Fruit fly (Drosophila melanogaster): Measurements from ENCODE around the gene disco-r.
A peak's percentile ranks its signal among the peaks of the same experiment; 100 is the strongest.

The disco-r gene

DNA sequence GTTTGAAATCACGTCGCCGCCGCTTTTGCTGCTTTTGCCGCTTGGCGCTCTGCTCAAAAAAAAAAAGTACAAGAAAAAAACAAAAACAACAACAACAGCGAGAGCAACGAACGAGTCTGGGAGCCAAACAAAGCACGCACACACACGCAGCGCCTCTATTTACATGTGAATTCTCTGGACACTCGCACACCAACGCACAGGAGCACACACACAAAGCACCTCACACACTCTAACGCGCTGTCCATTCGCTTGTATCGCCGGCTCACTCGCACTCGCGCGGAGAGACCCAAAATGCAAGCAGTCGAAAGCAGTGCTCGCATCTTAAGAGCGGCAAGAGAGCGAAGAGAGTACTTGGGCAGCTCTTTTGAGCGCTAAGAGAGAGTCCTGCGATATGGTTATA is at the start of gene disco-r:
TSS of gene disco-r (minus strand) at position 4 of the 400 bp plus-strand sequence.
- no peak for TF ChIP-seq CG33017 (tag; optimal IDR thresholded peaks at IDR 0.05)
- TF ChIP-seq pad (GFP tag; optimal IDR thresholded peaks at IDR 0.05) = peak; percentile 17

DNA sequence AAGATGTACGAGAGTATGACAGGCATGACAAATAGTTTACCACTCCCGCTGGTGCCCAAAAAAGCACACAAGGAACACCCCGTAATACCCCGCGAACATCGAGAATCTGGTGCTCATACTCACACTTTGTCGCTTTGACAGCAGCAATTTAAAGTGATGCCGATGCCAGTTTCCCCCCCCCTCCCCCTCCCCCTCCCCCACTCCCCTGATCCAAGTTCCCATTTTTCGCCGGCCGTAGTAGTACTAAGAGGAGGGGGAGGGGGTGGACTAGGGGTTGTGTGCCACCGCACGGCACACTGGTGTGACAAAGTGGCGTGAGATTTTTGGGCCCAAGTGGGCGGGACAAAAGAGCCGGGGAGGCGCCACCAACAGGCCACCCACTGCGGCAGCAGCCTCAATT is 45.0 kb upstream of the disco-r start:
- TF ChIP-seq ovo (GFP tag; optimal IDR thresholded peaks at IDR 0.05) = no peak
- TF ChIP-seq toe (GFP tag; optimal IDR thresholded peaks at IDR 0.05) = no peak
- TF ChIP-seq Hr96 (GFP tag; optimal IDR thresholded peaks at IDR 0.05) = no peak
- no peak for TF ChIP-seq Clk (GFP tag; optimal IDR thresholded peaks at IDR 0.05)
- no peak for TF ChIP-seq CG7045 (GFP tag; optimal IDR thresholded peaks at IDR 0.05)
- no peak for TF ChIP-seq Crg-1 (GFP tag; optimal IDR thresholded peaks at IDR 0.05)
- no peak for TF ChIP-seq bab1 (GFP tag; optimal IDR thresholded peaks at IDR 0.05)

- TF ChIP-seq CG1620 (GFP tag; optimal IDR thresholded peaks at IDR 0.05) (no peak), CG7101 (tag; optimal IDR thresholded peaks at IDR 0.05) (no peak), Clk (GFP tag; optimal IDR thresholded peaks at IDR 0.05) (no peak), CG14711 (tag; optimal IDR thresholded peaks at IDR 0.05) (no peak), Mnt (GFP tag; optimal IDR thresholded peaks at IDR 0.05) (no peak), CG11617 (GFP tag; optimal IDR thresholded peaks at IDR 0.05) (no peak), ovo (GFP tag; optimal IDR thresholded peaks at IDR 0.05) (no peak)
These were observed 26.3 kb upstream of the disco-r start for dm6 chrX:16175079-16175478.

dm6 chrX:16171427-16171826 is 22.6 kb upstream of the disco-r start:
- TF ChIP-seq CG12768 (GFP tag; optimal IDR thresholded peaks at IDR 0.05) (no peak), CG5204 (GFP tag; optimal IDR thresholded peaks at IDR 0.05) (no peak), toe (GFP tag; optimal IDR thresholded peaks at IDR 0.05) (no peak), Mnt (GFP tag; optimal IDR thresholded peaks at IDR 0.05) (no peak), tj (GFP tag; optimal IDR thresholded peaks at IDR 0.05) (no peak), cnc (optimal IDR thresholded peaks at IDR 0.05) (no peak), cic (GFP tag; optimal IDR thresholded peaks at IDR 0.05) (no peak), CG7101 (tag; optimal IDR thresholded peaks at IDR 0.05) (no peak), CG11617 (GFP tag; optimal IDR thresholded peaks at IDR 0.05) (no peak), CG7045 (GFP tag; optimal IDR thresholded peaks at IDR 0.05) (no peak), CG33017 (tag; optimal IDR thresholded peaks at IDR 0.05) (no peak), ovo (GFP tag; optimal IDR thresholded peaks at IDR 0.05) (no peak), pad (GFP tag; optimal IDR thresholded peaks at IDR 0.05) (no peak), bab1 (GFP tag; optimal IDR thresholded peaks at IDR 0.05) (no peak), CG1620 (GFP tag; optimal IDR thresholded peaks at IDR 0.05) (no peak), kay (GFP tag; ENCODE audit: borderline replicate concordance) (no peak), CG14711 (tag; optimal IDR thresholded peaks at IDR 0.05) (no peak), Clk (GFP tag; optimal IDR thresholded peaks at IDR 0.05) (no peak), Hr96 (GFP tag; optimal IDR thresholded peaks at IDR 0.05) (no peak)

DNA sequence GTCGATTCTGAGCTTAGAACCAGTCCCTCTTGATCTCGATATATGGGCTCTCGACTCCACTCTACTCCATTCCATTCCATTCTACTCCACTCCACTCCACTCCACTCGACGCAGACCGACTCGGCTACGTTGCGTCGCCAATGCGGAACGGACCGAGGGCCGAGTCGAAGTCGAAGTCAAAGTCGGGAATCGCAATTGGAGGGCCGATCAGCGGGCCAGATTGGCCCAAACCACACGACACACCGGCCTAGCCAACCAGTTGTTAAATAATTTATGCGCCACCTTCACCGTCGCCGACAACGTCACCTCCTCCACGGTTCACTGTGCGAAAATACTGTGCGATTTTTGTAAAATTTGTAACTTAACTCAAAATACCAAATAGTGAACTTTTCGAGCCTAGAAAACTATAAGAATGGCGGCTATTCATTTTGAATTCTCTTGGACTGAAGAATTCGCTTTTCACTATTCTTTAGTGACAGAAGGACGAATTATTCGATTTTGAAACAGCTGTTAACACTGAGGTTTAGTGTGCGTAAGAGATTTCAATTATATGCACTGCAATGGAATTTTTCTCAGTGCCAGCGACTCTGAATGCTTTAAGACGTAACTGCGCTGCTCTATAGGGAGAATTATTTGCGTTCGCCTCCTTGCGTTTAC is 9.6 kb upstream of the disco-r start:
- TF ChIP-seq Hr96 (GFP tag; optimal IDR thresholded peaks at IDR 0.05) = no peak
- TF ChIP-seq pad (GFP tag; optimal IDR thresholded peaks at IDR 0.05) = no peak
- TF ChIP-seq CG1620 (GFP tag; optimal IDR thresholded peaks at IDR 0.05) = no peak
- TF ChIP-seq CG14711 (tag; optimal IDR thresholded peaks at IDR 0.05) = no peak
- TF ChIP-seq CG7045 (GFP tag; optimal IDR thresholded peaks at IDR 0.05) = no peak
- no peak for TF ChIP-seq bab1 (GFP tag; optimal IDR thresholded peaks at IDR 0.05)
- TF ChIP-seq CG33017 (tag; optimal IDR thresholded peaks at IDR 0.05) = no peak
- no peak for TF ChIP-seq CG5204 (GFP tag; optimal IDR thresholded peaks at IDR 0.05)
- no peak for TF ChIP-seq tj (GFP tag; optimal IDR thresholded peaks at IDR 0.05)
- TF ChIP-seq Mnt (GFP tag; optimal IDR thresholded peaks at IDR 0.05) = no peak
- TF ChIP-seq ovo (GFP tag; optimal IDR thresholded peaks at IDR 0.05) = no peak
- TF ChIP-seq Crg-1 (GFP tag; optimal IDR thresholded peaks at IDR 0.05) = no peak
- no peak for TF ChIP-seq Clk (GFP tag; optimal IDR thresholded peaks at IDR 0.05)
- TF ChIP-seq toe (GFP tag; optimal IDR thresholded peaks at IDR 0.05) = no peak
- no peak for TF ChIP-seq cic (GFP tag; optimal IDR thresholded peaks at IDR 0.05)
- no peak for TF ChIP-seq CG12768 (GFP tag; optimal IDR thresholded peaks at IDR 0.05)
- TF ChIP-seq CG11617 (GFP tag; optimal IDR thresholded peaks at IDR 0.05) = no peak
- TF ChIP-seq kay (GFP tag; ENCODE audit: borderline replicate concordance) = no peak

dm6 chrX:16157445-16157844 is 8.7 kb upstream of the disco-r start:
- no peak for TF ChIP-seq Crg-1 (GFP tag; optimal IDR thresholded peaks at IDR 0.05)
- no peak for TF ChIP-seq CG5204 (GFP tag; optimal IDR thresholded peaks at IDR 0.05)
- TF ChIP-seq CG11617 (GFP tag; optimal IDR thresholded peaks at IDR 0.05) = no peak
- TF ChIP-seq cnc (optimal IDR thresholded peaks at IDR 0.05) = no peak
- no peak for TF ChIP-seq kay (GFP tag; ENCODE audit: borderline replicate concordance)
- TF ChIP-seq CG7045 (GFP tag; optimal IDR thresholded peaks at IDR 0.05) = no peak
- no peak for TF ChIP-seq tj (GFP tag; optimal IDR thresholded peaks at IDR 0.05)
- no peak for TF ChIP-seq Mnt (GFP tag; optimal IDR thresholded peaks at IDR 0.05)
- TF ChIP-seq CG33017 (tag; optimal IDR thresholded peaks at IDR 0.05) = no peak
- TF ChIP-seq bab1 (GFP tag; optimal IDR thresholded peaks at IDR 0.05) = no peak
- TF ChIP-seq cic (GFP tag; optimal IDR thresholded peaks at IDR 0.05) = no peak
- no peak for TF ChIP-seq Clk (GFP tag; optimal IDR thresholded peaks at IDR 0.05)
- TF ChIP-seq toe (GFP tag; optimal IDR thresholded peaks at IDR 0.05) = no peak
- no peak for TF ChIP-seq CG14711 (tag; optimal IDR thresholded peaks at IDR 0.05)
- TF ChIP-seq CG7101 (tag; optimal IDR thresholded peaks at IDR 0.05) = no peak
- no peak for TF ChIP-seq ovo (GFP tag; optimal IDR thresholded peaks at IDR 0.05)

- TF ChIP-seq CG5204 (GFP tag; optimal IDR thresholded peaks at IDR 0.05) = no peak
- no peak for TF ChIP-seq tj (GFP tag; optimal IDR thresholded peaks at IDR 0.05)
- TF ChIP-seq CG33017 (tag; optimal IDR thresholded peaks at IDR 0.05) = no peak
- TF ChIP-seq ovo (GFP tag; optimal IDR thresholded peaks at IDR 0.05) = no peak
- no peak for TF ChIP-seq Mnt (GFP tag; optimal IDR thresholded peaks at IDR 0.05)
- no peak for TF ChIP-seq kay (GFP tag; ENCODE audit: borderline replicate concordance)
- no peak for TF ChIP-seq bab1 (GFP tag; optimal IDR thresholded peaks at IDR 0.05)
- TF ChIP-seq CG12768 (GFP tag; optimal IDR thresholded peaks at IDR 0.05) = no peak
- no peak for TF ChIP-seq CG7101 (tag; optimal IDR thresholded peaks at IDR 0.05)
- no peak for TF ChIP-seq cnc (optimal IDR thresholded peaks at IDR 0.05)
- TF ChIP-seq cic (GFP tag; optimal IDR thresholded peaks at IDR 0.05) = no peak
- TF ChIP-seq CG7045 (GFP tag; optimal IDR thresholded peaks at IDR 0.05) = no peak
- TF ChIP-seq pad (GFP tag; optimal IDR thresholded peaks at IDR 0.05) = no peak
- TF ChIP-seq toe (GFP tag; optimal IDR thresholded peaks at IDR 0.05) = no peak
- TF ChIP-seq Clk (GFP tag; optimal IDR thresholded peaks at IDR 0.05) = no peak
- TF ChIP-seq Crg-1 (GFP tag; optimal IDR thresholded peaks at IDR 0.05) = no peak
- TF ChIP-seq CG1620 (GFP tag; optimal IDR thresholded peaks at IDR 0.05) = no peak
- no peak for TF ChIP-seq Hr96 (GFP tag; optimal IDR thresholded peaks at IDR 0.05)
- TF ChIP-seq CG14711 (tag; optimal IDR thresholded peaks at IDR 0.05) = no peak
These were observed 1.8 kb upstream of the disco-r start for dm6 chrX:16150560-16150959.

Measured in whole organism, adult.